Fruit fly (Drosophila melanogaster): ENCODE data around the gene Tsp39D.

Gene Tsp39D

dm6 chr2L:21313909-21314400, 30.5 kb upstream of the Tsp39D start, which contains the start of gene CG46314:
Gene CG46314 (plus strand): TSS chr2L:21314360.
- TF ChIP-seq dsx (GFP tag; optimal IDR thresholded peaks at IDR 0.05; ENCODE audit: poor library complexity, severe bottlenecking) (peak; percentile 30), topi (GFP tag; optimal IDR thresholded peaks at IDR 0.05) (peak; percentile 59), lz (GFP tag; optimal IDR thresholded peaks at IDR 0.05) (peak; percentile 65), Lpt (GFP tag; optimal IDR thresholded peaks at IDR 0.05) (no peak), CG6276 (GFP tag; optimal IDR thresholded peaks at IDR 0.05) (peak; percentile 60), Gug (GFP tag; IDR thresholded peaks at IDR 0.05) (peak; percentile 49; the same call in 1 of the 2 replicates), CG11902 (GFP tag; optimal IDR thresholded peaks at IDR 0.05) (no peak), cyc (GFP tag; optimal IDR thresholded peaks at IDR 0.05) (peak; percentile 41), vri (GFP tag; optimal IDR thresholded peaks at IDR 0.05) (no peak), ss (GFP tag; optimal IDR thresholded peaks at IDR 0.05) (peak; percentile 41 to 55), salr (GFP tag; optimal IDR thresholded peaks at IDR 0.05) (peak in 1 of 2 experiments; percentile 43), Blimp-1 (GFP tag; optimal IDR thresholded peaks at IDR 0.05) (peak; percentile 45), fd59A (GFP tag; optimal IDR thresholded peaks at IDR 0.05) (peak; percentile 29), Met (GFP tag; optimal IDR thresholded peaks at IDR 0.05) (peak; percentile 82), CG6808 (GFP tag; optimal IDR thresholded peaks at IDR 0.05) (peak; percentile 78), eg (GFP tag; IDR thresholded peaks at IDR 0.05) (no peak), CG10669 (GFP tag; optimal IDR thresholded peaks at IDR 0.05) (peak; percentile 77), Smox (GFP tag; optimal IDR thresholded peaks at IDR 0.05) (peak; percentile 69), CG1621 (tag; optimal IDR thresholded peaks at IDR 0.05) (peak; percentile 70), CG6854 (GFP tag; optimal IDR thresholded peaks at IDR 0.05) (peak; percentile 65), fd85E (GFP tag; optimal IDR thresholded peaks at IDR 0.05) (no peak), spab (GFP tag; optimal IDR thresholded peaks at IDR 0.05) (peak; percentile 74), CG8319 (GFP tag; optimal IDR thresholded peaks at IDR 0.05) (peak; percentile 69), Hr39 (GFP tag; optimal IDR thresholded peaks at IDR 0.05) (peak; percentile 49), fkh (GFP tag; optimal IDR thresholded peaks at IDR 0.05) (no peak), Eip78C (GFP tag) (peak; percentile 91), CG16779 (tag; optimal IDR thresholded peaks at IDR 0.05) (no peak), Eip93F (GFP tag; optimal IDR thresholded peaks at IDR 0.05) (no peak), Eip75B (GFP tag; optimal IDR thresholded peaks at IDR 0.05) (peak; percentile 74), OdsH (GFP tag; optimal IDR thresholded peaks at IDR 0.05) (peak; percentile 61), CG8632 (GFP tag; optimal IDR thresholded peaks at IDR 0.05) (peak; percentile 59), CG31627 (GFP tag; optimal IDR thresholded peaks at IDR 0.05) (peak; percentile 67), Sox102F (GFP tag; optimal IDR thresholded peaks at IDR 0.05) (peak; percentile 69), CG6792 (GFP tag; optimal IDR thresholded peaks at IDR 0.05) (peak; percentile 53), esn (GFP tag; optimal IDR thresholded peaks at IDR 0.05) (peak; percentile 77), CG7368 (GFP tag; optimal IDR thresholded peaks at IDR 0.05) (peak; percentile 58), CG34406 (GFP tag; optimal IDR thresholded peaks at IDR 0.05) (no peak), Sox14 (GFP tag; optimal IDR thresholded peaks at IDR 0.05) (peak; percentile 51), CG4318 (GFP tag; optimal IDR thresholded peaks at IDR 0.05) (no peak), CG3919 (GFP tag; optimal IDR thresholded peaks at IDR 0.05) (no peak), Sox15 (GFP tag; optimal IDR thresholded peaks at IDR 0.05) (peak; percentile 23), Ets21C (GFP tag; optimal IDR thresholded peaks at IDR 0.05) (peak; percentile 44), svp (GFP tag) (peak; percentile 93), Ets96B (tag; optimal IDR thresholded peaks at IDR 0.05) (peak; percentile 71), CG32006 (GFP tag; optimal IDR thresholded peaks at IDR 0.05) (peak; percentile 56), CG6163 (GFP tag; IDR thresholded peaks at IDR 0.05) (no peak), CG11762 (GFP tag; optimal IDR thresholded peaks at IDR 0.05; ENCODE audit: insufficient read depth) (peak; percentile 77), CG15336 (GFP tag; IDR thresholded peaks at IDR 0.05) (peak; percentile 56), net (GFP tag; optimal IDR thresholded peaks at IDR 0.05) (peak; percentile 58), CG10631 (GFP tag; optimal IDR thresholded peaks at IDR 0.05) (peak; percentile 53), CG3032 (tag; optimal IDR thresholded peaks at IDR 0.05) (peak; percentile 62)
